Fruit fly (Drosophila melanogaster) whole organism, embryonic: ENCODE data around the gene flfl.

Experiments
- Abd-B ChIP-seq: fragments of 200-800 bp; sonication (Bioruptor generic); optimal IDR thresholded peaks from 2 replicates; lab custom pipeline; 2018; ENCODE audit warnings: missing biosample characterization, mild to moderate bottlenecking, missing genetic modification characterization, moderate library complexity
- CG10274 ChIP-seq: fragments of 200-800 bp; sonication (Bioruptor generic); optimal IDR thresholded peaks from 3 replicates; lab custom pipeline; 2017; ENCODE audit warnings: missing biosample characterization, mild to moderate bottlenecking, missing genetic modification characterization
- CG11695 ChIP-seq: fragments of 200-800 bp; sonication (Bioruptor generic); IDR thresholded peaks from 3 replicates; pipeline ENCODE4 v1.3.6; 2022; ENCODE audit warnings: missing biosample characterization, missing genetic modification characterization
- CG15514 ChIP-seq: fragments of 200-800 bp; sonication (Bioruptor generic); optimal IDR thresholded peaks from 3 replicates; lab custom pipeline; 2017; ENCODE audit warnings: missing biosample characterization, missing genetic modification characterization, mild to moderate bottlenecking, moderate library complexity, missing genetic modification reagents
- CG17328 ChIP-seq: fragments of 200-800 bp; sonication (Bioruptor generic); IDR thresholded peaks from 2 replicates; pipeline ENCODE4 v1.3.6; 2022; ENCODE audit warnings: missing biosample characterization, missing genetic modification characterization
- CG2202 ChIP-seq: fragments of 200-800 bp; sonication (Bioruptor generic); optimal IDR thresholded peaks from 2 replicates; lab custom pipeline; 2018; ENCODE audit warnings: missing biosample characterization, mild to moderate bottlenecking, missing genetic modification characterization
- CG3281 ChIP-seq: fragments of 200-800 bp; sonication (Bioruptor generic); optimal IDR thresholded peaks from 3 replicates; lab custom pipeline; 2017; ENCODE audit warnings: missing biosample characterization, mild to moderate bottlenecking, missing genetic modification characterization
- CG34224 ChIP-seq: fragments of 200-800 bp; sonication (Bioruptor generic); IDR thresholded peaks from 3 replicates; pipeline ENCODE4 v1.3.6; 2022; ENCODE audit warnings: missing biosample characterization, missing genetic modification characterization; ENCODE audit not compliant: partially characterized antibody
- Chrac-16 ChIP-seq: fragments of 200-800 bp; sonication (Bioruptor generic); optimal IDR thresholded peaks from 3 replicates; lab custom pipeline; 2016; ENCODE audit warnings: missing biosample characterization, missing genetic modification characterization
- Mad ChIP-seq: fragments of 200-800 bp; sonication (Bioruptor generic); optimal IDR thresholded peaks from 2 replicates; lab custom pipeline; 2016; ENCODE audit warnings: missing biosample characterization, missing genetic modification characterization
- PHDP ChIP-seq: fragments of 200-800 bp; sonication (Bioruptor generic); optimal IDR thresholded peaks from 3 replicates; lab custom pipeline; 2018; ENCODE audit warnings: missing biosample characterization, mild to moderate bottlenecking, missing genetic modification characterization, moderate library complexity
- Sry-β ChIP-seq: fragments of 200-800 bp; sonication (Bioruptor generic); optimal IDR thresholded peaks from 2 replicates; lab custom pipeline; 2018; ENCODE audit warnings: missing biosample characterization, mild to moderate bottlenecking, missing genetic modification characterization, moderate library complexity
- pum ChIP-seq: fragments of 200-800 bp; sonication (Bioruptor generic); optimal IDR thresholded peaks from 2 replicates; lab custom pipeline; 2016; ENCODE audit warnings: missing biosample characterization, missing genetic modification characterization
- ttk ChIP-seq: fragments of 200-800 bp; sonication (Bioruptor generic); IDR thresholded peaks from 2 replicates; pipeline ENCODE4 v2.1.2; 2022; ENCODE audit warnings: missing biosample characterization, missing genetic modification characterization

- TF ChIP-seq CG34224 (GFP tag; lab: Robert Waterston, UW) (no peak), Mad (GFP tag; lab: Kevin White, UChicago) (no peak), Abd-B (no peak), Chrac-16 (GFP tag; lab: Kevin White, UChicago) (no peak), CG3281 (GFP tag; lab: Kevin White, UChicago) (no peak), pum (GFP tag; lab: Kevin White, UChicago) (no peak), PHDP (tag; lab: Kevin White, UChicago) (no peak), Sry-β (GFP tag; lab: Kevin White, UChicago) (no peak), CG10274 (GFP tag; lab: Kevin White, UChicago) (no peak), CG15514 (GFP tag; lab: Kevin White, UChicago) (no peak), ttk (GFP tag; lab: Robert Waterston, UW) (no peak), CG11695 (no peak), CG17328 (no peak), CG2202 (tag; lab: Kevin White, UChicago) (no peak)
Observed at dm6 chr3R:13699350-13699749, 15.6 kb downstream of the flfl start.
